Fruit fly (Drosophila melanogaster) Kc167 (cell line): ENCODE measurements around the gene mbc.

Experiments
- Myc ChIP-seq: fragments of >200 bp; optimal IDR thresholded peaks from 2 replicates; lab custom pipeline; 2017; ENCODE audit warnings: missing external identifiers
- Sin3A ChIP-seq: fragments of >200 bp; optimal IDR thresholded peaks from 2 replicates; lab custom pipeline; 2018; ENCODE audit warnings: missing external identifiers
- h ChIP-seq: fragments of >200 bp; optimal IDR thresholded peaks from 3 replicates; lab custom pipeline; 2018; ENCODE audit warnings: missing external identifiers
- insv ChIP-seq: fragments of >200 bp; optimal IDR thresholded peaks from 3 replicates; lab custom pipeline; 2018; ENCODE audit warnings: missing external identifiers
- psq ChIP-seq: fragments of >200 bp; optimal IDR thresholded peaks from 2 replicates; lab custom pipeline; 2017; ENCODE audit warnings: missing external identifiers
- ttk ChIP-seq: sonication (Bioruptor generic); optimal IDR thresholded peaks from 2 replicates; lab custom pipeline; 2017; ENCODE audit warnings: missing external identifiers

Gene mbc

dm6 chr3R:23783403-23783757 is 1.8 kb downstream of the mbc start:
- TF ChIP-seq ttk (lab: Kevin White, UChicago) = no peak
- no peak for TF ChIP-seq h (lab: Kevin White, UChicago)
- no peak for TF ChIP-seq Sin3A (lab: Kevin White, UChicago)
- no peak for TF ChIP-seq Myc (lab: Kevin White, UChicago)
- no peak for TF ChIP-seq psq (lab: Kevin White, UChicago)
- TF ChIP-seq insv (lab: Kevin White, UChicago) = no peak

- TF ChIP-seq ttk (lab: Kevin White, UChicago) (no peak), insv (lab: Kevin White, UChicago) (no peak), h (lab: Kevin White, UChicago) (no peak), psq (lab: Kevin White, UChicago) (no peak), Myc (lab: Kevin White, UChicago) (no peak), Sin3A (lab: Kevin White, UChicago) (no peak)
These were observed 2.4 kb downstream of the mbc start for dm6 chr3R:23783961-23784360.

- TF ChIP-seq h (lab: Kevin White, UChicago) (no peak), psq (lab: Kevin White, UChicago) (no peak), Myc (lab: Kevin White, UChicago) (no peak), Sin3A (lab: Kevin White, UChicago) (no peak), insv (lab: Kevin White, UChicago) (no peak), ttk (lab: Kevin White, UChicago) (no peak)
These were observed 3.5 kb downstream of the mbc start for dm6 chr3R:23784925-23785680.

- TF ChIP-seq h (lab: Kevin White, UChicago) = no peak
- no peak for TF ChIP-seq Sin3A (lab: Kevin White, UChicago)
- no peak for TF ChIP-seq ttk (lab: Kevin White, UChicago)
- no peak for TF ChIP-seq insv (lab: Kevin White, UChicago)
- no peak for TF ChIP-seq Myc (lab: Kevin White, UChicago)
- no peak for TF ChIP-seq psq (lab: Kevin White, UChicago)
These were observed 5.4 kb downstream of the mbc start for dm6 chr3R:23786768-23787631.

dm6 chr3R:23787632-23787960 is 6.0 kb downstream of the mbc start:
- TF ChIP-seq Sin3A (lab: Kevin White, UChicago) (no peak), Myc (lab: Kevin White, UChicago) (no peak), psq (lab: Kevin White, UChicago) (no peak), h (lab: Kevin White, UChicago) (no peak), insv (lab: Kevin White, UChicago) (no peak), ttk (lab: Kevin White, UChicago) (no peak)

dm6 chr3R:23788406-23789021 is 6.9 kb downstream of the mbc start:
- TF ChIP-seq Sin3A (lab: Kevin White, UChicago) (no peak), insv (lab: Kevin White, UChicago) (no peak), h (lab: Kevin White, UChicago) (no peak), ttk (lab: Kevin White, UChicago) (no peak), psq (lab: Kevin White, UChicago) (no peak), Myc (lab: Kevin White, UChicago) (no peak)

- TF ChIP-seq Sin3A (lab: Kevin White, UChicago) (no peak), ttk (lab: Kevin White, UChicago) (no peak), h (lab: Kevin White, UChicago) (no peak), Myc (lab: Kevin White, UChicago) (no peak), psq (lab: Kevin White, UChicago) (no peak), insv (lab: Kevin White, UChicago) (no peak)
These were observed 8.0 kb downstream of the mbc start for dm6 chr3R:23789584-23789983.

dm6 chr3R:23790483-23791175 is 9.1 kb downstream of the mbc start:
- TF ChIP-seq insv (lab: Kevin White, UChicago) (no peak), Myc (lab: Kevin White, UChicago) (no peak), psq (lab: Kevin White, UChicago) (no peak), Sin3A (lab: Kevin White, UChicago) (no peak), ttk (lab: Kevin White, UChicago) (no peak), h (lab: Kevin White, UChicago) (no peak)

- TF ChIP-seq psq (lab: Kevin White, UChicago) (no peak), ttk (lab: Kevin White, UChicago) (no peak), insv (lab: Kevin White, UChicago) (no peak), h (lab: Kevin White, UChicago) (no peak), Myc (lab: Kevin White, UChicago) (no peak), Sin3A (lab: Kevin White, UChicago) (no peak)
These were observed 9.9 kb downstream of the mbc start for dm6 chr3R:23791491-23791890.

dm6 chr3R:23803668-23804067 is 22.1 kb downstream of the mbc start, which contains the start of gene CG34355:
TSS of gene CG34355 (plus strand) at chr3R:23803859.
- no peak for TF ChIP-seq h (lab: Kevin White, UChicago)
- TF ChIP-seq psq (lab: Kevin White, UChicago) = no peak
- no peak for TF ChIP-seq insv (lab: Kevin White, UChicago)
- no peak for TF ChIP-seq Myc (lab: Kevin White, UChicago)
- no peak for TF ChIP-seq ttk (lab: Kevin White, UChicago)
- TF ChIP-seq Sin3A (lab: Kevin White, UChicago) = no peak
